Fruit fly (Drosophila melanogaster): Measurements from ENCODE around the gene CG34155.

CG34155 gene

dm6 chr3R:30531129-30531708, 28.8 kb downstream of the CG34155 start (continued):
- TF ChIP-seq CG17328 (GFP tag; IDR thresholded peaks at IDR 0.05) (no peak), CG11504 (tag; optimal IDR thresholded peaks at IDR 0.05) (peak; percentile 39), unpg (GFP tag; optimal IDR thresholded peaks at IDR 0.05) (no peak), pros (GFP tag; optimal IDR thresholded peaks at IDR 0.05) (no peak), Hr51 (GFP tag; optimal IDR thresholded peaks at IDR 0.05) (peak in 1 of 2 experiments; percentile 39), Dref (GFP tag; IDR thresholded peaks at IDR 0.05) (no peak), Hmx (GFP tag; optimal IDR thresholded peaks at IDR 0.05) (no peak), fd3F (GFP tag; optimal IDR thresholded peaks at IDR 0.05) (no peak), CG12391 (tag; optimal IDR thresholded peaks at IDR 0.05) (no peak), CG9876 (GFP tag; optimal IDR thresholded peaks at IDR 0.05) (no peak), ro (GFP tag; IDR thresholded peaks at IDR 0.05) (no peak), rib (GFP tag; IDR thresholded peaks at IDR 0.05) (no peak), dpn (GFP tag; optimal IDR thresholded peaks at IDR 0.05) (no peak), CG30431 (GFP tag; optimal IDR thresholded peaks at IDR 0.05) (no peak), sens (GFP tag) (no peak), CG6689 (GFP tag; IDR thresholded peaks at IDR 0.05) (0 out of 2 replicates have a peak, but pooled peaks have one; percentile 14), CG8388 (GFP tag; optimal IDR thresholded peaks at IDR 0.05) (no peak), CG2889 (GFP tag; IDR thresholded peaks at IDR 0.05) (no peak), Doc2 (GFP tag; IDR thresholded peaks at IDR 0.05) (no peak), CG13424 (tag; optimal IDR thresholded peaks at IDR 0.05) (peak; percentile 18), gem (tag; optimal IDR thresholded peaks at IDR 0.05) (peak; percentile 50), CG3281 (GFP tag; optimal IDR thresholded peaks at IDR 0.05) (no peak), her (GFP tag; optimal IDR thresholded peaks at IDR 0.05) (no peak), wek (GFP tag; optimal IDR thresholded peaks at IDR 0.05) (no peak), CG32767 (GFP tag; IDR thresholded peaks at IDR 0.05) (no peak), Dbx (GFP tag; IDR thresholded peaks at IDR 0.05) (no peak), pho (GFP tag; optimal IDR thresholded peaks at IDR 0.05) (no peak), CG17186 (GFP tag; optimal IDR thresholded peaks at IDR 0.05) (no peak), kay (GFP tag; optimal IDR thresholded peaks at IDR 0.05) (no peak), Side (GFP tag; optimal IDR thresholded peaks at IDR 0.05) (no peak), CG5180 (GFP tag; optimal IDR thresholded peaks at IDR 0.05) (no peak), CG14441 (GFP tag; IDR thresholded peaks at IDR 0.05) (0 out of 2 replicates have a peak, but pooled peaks have one; percentile 10), org-1 (GFP tag; optimal IDR thresholded peaks at IDR 0.05) (no peak), slou (GFP tag; optimal IDR thresholded peaks at IDR 0.05) (no peak), mirr (GFP tag; optimal IDR thresholded peaks at IDR 0.05) (no peak), Ssrp (tag; optimal IDR thresholded peaks at IDR 0.05) (peak; percentile 30), CG18262 (tag; optimal IDR thresholded peaks at IDR 0.05) (peak; percentile 37), Oli (tag; optimal IDR thresholded peaks at IDR 0.05) (peak; percentile 10), CG3995 (GFP tag; optimal IDR thresholded peaks at IDR 0.05) (no peak), lbe (GFP tag; optimal IDR thresholded peaks at IDR 0.05) (no peak)

DNA sequence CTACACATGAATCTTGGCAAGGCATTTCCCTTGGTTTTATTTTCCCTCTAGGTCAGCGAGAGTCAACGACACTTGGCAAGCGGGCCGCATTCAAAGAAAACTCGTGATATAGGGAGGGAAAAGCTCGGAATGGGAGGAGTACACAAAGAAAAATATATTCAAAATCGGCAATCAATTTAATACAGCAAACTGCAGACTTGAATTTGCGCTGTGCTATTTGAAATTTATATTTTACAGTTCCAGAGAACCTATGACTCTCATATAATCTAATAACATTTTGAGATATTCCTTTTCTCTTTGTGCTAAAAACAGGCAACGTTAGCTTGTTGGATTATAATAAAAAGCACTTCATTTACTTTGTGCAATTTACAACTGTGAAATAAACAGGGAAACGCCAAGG, 30.4 kb downstream of the CG34155 start:
- TF ChIP-seq CG11456 (GFP tag; IDR thresholded peaks at IDR 0.05) = no peak
- TF ChIP-seq CG16779 (GFP tag; IDR thresholded peaks at IDR 0.05) = no peak
- no peak for TF ChIP-seq Bteb2 (GFP tag; optimal IDR thresholded peaks at IDR 0.05)
- peak; percentile 19 for TF ChIP-seq CG12391 (tag; optimal IDR thresholded peaks at IDR 0.05)
- no peak for TF ChIP-seq CG4424 (GFP tag; optimal IDR thresholded peaks at IDR 0.05)
- TF ChIP-seq Awh (GFP tag; IDR thresholded peaks at IDR 0.05) = no peak
- TF ChIP-seq CG11695 (GFP tag; IDR thresholded peaks at IDR 0.05) = 0 out of 3 replicates have a peak, but pooled peaks have one; percentile 10
- TF ChIP-seq CG11247 (GFP tag; IDR thresholded peaks at IDR 0.05) = no peak
- TF ChIP-seq peb (GFP tag; IDR thresholded peaks at IDR 0.05) = no peak
- no peak for TF ChIP-seq CG10959 (GFP tag; IDR thresholded peaks at IDR 0.05)
- TF ChIP-seq insv (GFP tag; optimal IDR thresholded peaks at IDR 0.05) = no peak
- TF ChIP-seq CG34224 (GFP tag; IDR thresholded peaks at IDR 0.05; ENCODE audit: partially characterized antibody) = no peak
- no peak for TF ChIP-seq CG2875 (GFP tag; optimal IDR thresholded peaks at IDR 0.05)
- no peak for TF ChIP-seq Nf-YC (tag; optimal IDR thresholded peaks at IDR 0.05)
- TF ChIP-seq gem (tag; optimal IDR thresholded peaks at IDR 0.05) = peak; percentile 28

All from whole organism, embryonic.